Worm (Caenorhabditis elegans) whole organism, early embryonic: ENCODE results near the gene srj-39.

Experiments used
- B0310.2 ChIP-seq: sonication (generic microtip); optimal IDR thresholded peaks from 2 replicates; lab custom pipeline; 2016; ENCODE audit warnings: mild to moderate bottlenecking, missing genetic modification characterization, missing compliant biosample characterization
- F13C5.2 ChIP-seq: sonication (generic microtip); optimal IDR thresholded peaks from 2 replicates; lab custom pipeline; 2017; ENCODE audit warnings: mild to moderate bottlenecking, missing genetic modification characterization, inconsistent platforms, missing compliant biosample characterization
- aly-1 ChIP-seq: sonication (generic microtip); optimal IDR thresholded peaks from 2 replicates; lab custom pipeline; 2016; ENCODE audit warnings: missing genetic modification characterization, missing compliant biosample characterization
- ama-1 ChIP-seq: fragments of 150-350 bp; optimal IDR thresholded peaks from 2 replicates; lab custom pipeline; 2014
- ceh-13 ChIP-seq: fragments of 200-800 bp; sonication (Bioruptor generic); optimal IDR thresholded peaks from 2 replicates; lab custom pipeline; 2018; ENCODE audit warnings: mild to moderate bottlenecking, missing genetic modification characterization, missing compliant biosample characterization
- ceh-36 ChIP-seq: sonication (generic microtip); optimal IDR thresholded peaks from 2 replicates; lab custom pipeline; 2016; ENCODE audit warnings: missing genetic modification characterization, inconsistent platforms, missing compliant biosample characterization
- ets-7 ChIP-seq: sonication (generic microtip); optimal IDR thresholded peaks from 2 replicates; lab custom pipeline; 2016; ENCODE audit warnings: missing genotype, missing genetic modification characterization, missing compliant biosample characterization
- flt-1 ChIP-seq: fragments of 200-800 bp; sonication (Bioruptor generic); IDR thresholded peaks from 2 replicates; pipeline ENCODE4 v1.3.6; 2022; ENCODE audit warnings: missing genetic modification characterization, missing compliant biosample characterization
- hmbx-1 ChIP-seq: sonication (generic microtip); optimal IDR thresholded peaks from 2 replicates; lab custom pipeline; 2016; ENCODE audit warnings: mild to moderate bottlenecking, missing genetic modification characterization, missing compliant biosample characterization
- hmg-4 ChIP-seq: fragments of 200-800 bp; sonication (Bioruptor generic); optimal IDR thresholded peaks from 2 replicates; lab custom pipeline; 2018; ENCODE audit warnings: mild to moderate bottlenecking, missing genetic modification characterization, missing compliant biosample characterization
- hnd-1 ChIP-seq: sonication (generic microtip); optimal IDR thresholded peaks from 2 replicates; lab custom pipeline; 2016; ENCODE audit warnings: missing genetic modification characterization, missing compliant biosample characterization
- pes-1 ChIP-seq: fragments of 200-800 bp; sonication (Bioruptor generic); IDR thresholded peaks from 2 replicates; pipeline ENCODE4 v1.3.6; 2022; ENCODE audit warnings: missing genetic modification reagents, missing genetic modification characterization, missing compliant biosample characterization
- scrt-1 ChIP-seq: fragments of 200-800 bp; sonication (Bioruptor generic); IDR thresholded peaks from 2 replicates; pipeline ENCODE4 v1.3.6; 2022; ENCODE audit warnings: missing genetic modification characterization, missing compliant biosample characterization
- sea-1 ChIP-seq: fragments of 200-800 bp; sonication (Bioruptor generic); conservative IDR thresholded peaks from 2 replicates; pipeline ENCODE4 v1.3.6; 2022; ENCODE audit warnings: missing genetic modification characterization, missing compliant biosample characterization
- tbx-11 ChIP-seq: fragments of 200-800 bp; sonication (Bioruptor generic); IDR thresholded peaks from 2 replicates; pipeline ENCODE4 v1.3.6; 2022; ENCODE audit warnings: missing genetic modification characterization, missing compliant biosample characterization
- tbx-37 ChIP-seq: fragments of 200-800 bp; sonication (Bioruptor generic); conservative IDR thresholded peaks from 2 replicates; pipeline ENCODE4 v1.3.6; 2022; ENCODE audit warnings: missing genetic modification reagents, missing genetic modification characterization, missing compliant biosample characterization
- tra-4 ChIP-seq: sonication (generic microtip); optimal IDR thresholded peaks from 2 replicates; lab custom pipeline; 2017; ENCODE audit warnings: missing genetic modification characterization, missing compliant biosample characterization

srj-39 gene

DNA sequence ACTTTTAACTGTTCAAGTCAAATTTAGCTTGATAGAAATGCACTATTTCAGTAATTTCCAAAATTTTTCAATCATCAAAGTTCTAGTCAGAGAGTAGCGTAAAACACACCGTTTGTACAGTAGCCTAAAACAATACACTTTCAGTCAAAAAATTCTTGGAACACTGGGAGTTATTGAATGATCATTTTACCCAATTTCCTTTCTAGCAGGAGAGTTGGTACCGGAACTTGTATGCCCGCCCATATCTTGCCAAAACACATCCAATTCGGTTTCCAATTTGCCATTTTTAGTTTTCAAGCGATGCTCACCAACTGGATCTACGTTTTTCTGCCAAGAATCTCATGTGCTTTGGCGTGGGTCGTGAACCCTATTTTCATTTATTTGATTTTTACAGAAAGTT, at the start of gene srj-39:
Gene srj-39 (plus strand): TSS at position 301 of the 400 bp plus-strand sequence.
- TF ChIP-seq tbx-11 (GFP tag; lab: Robert Waterston, UW) (no peak), hmg-4 (no peak), flt-1 (GFP tag; lab: Robert Waterston, UW) (no peak), B0310.2 (tag; lab: Kevin White, UChicago) (no peak), aly-1 (tag; lab: Kevin White, UChicago) (no peak), tbx-37 (GFP tag; lab: Robert Waterston, UW) (no peak), ets-7 (tag; lab: Kevin White, UChicago) (no peak), ceh-36 (tag; lab: Kevin White, UChicago) (no peak), ama-1 (lab: Kevin White, UChicago) (no peak), F13C5.2 (tag; lab: Kevin White, UChicago) (no peak)

DNA sequence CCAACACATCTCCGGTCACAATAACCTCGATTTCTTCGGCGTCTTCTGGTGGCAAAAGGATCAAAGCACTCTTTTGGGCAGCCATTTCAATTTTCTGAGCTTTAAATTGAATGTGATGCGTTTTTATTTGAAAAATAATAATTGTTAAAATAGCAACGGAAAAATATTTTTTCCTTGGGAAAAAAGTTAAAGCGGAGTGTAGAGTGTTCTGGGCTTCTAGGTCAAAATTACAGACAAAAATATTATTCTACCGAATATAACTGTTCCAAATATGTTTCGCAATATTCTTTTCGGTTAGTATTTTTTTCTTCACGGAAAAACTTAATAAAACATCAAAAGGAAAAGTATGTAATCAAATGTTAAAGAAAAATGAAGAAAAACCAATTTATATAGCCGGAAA, 49.4 kb upstream of the srj-39 start, which contains the start of gene djr-1.2:
Gene djr-1.2 (minus strand): TSS at position 101 of the 400 bp plus-strand sequence.
- TF ChIP-seq tbx-37 (GFP tag; lab: Robert Waterston, UW) (no peak), tbx-11 (GFP tag; lab: Robert Waterston, UW) (no peak), pes-1 (GFP tag; lab: Robert Waterston, UW) (no peak), ceh-13 (no peak), sea-1 (GFP tag; lab: Robert Waterston, UW) (no peak), aly-1 (tag; lab: Kevin White, UChicago) (no peak), tra-4 (tag; lab: Kevin White, UChicago) (no peak), F13C5.2 (tag; lab: Kevin White, UChicago) (no peak), scrt-1 (GFP tag; lab: Robert Waterston, UW) (no peak), hnd-1 (tag; lab: Kevin White, UChicago) (no peak), flt-1 (GFP tag; lab: Robert Waterston, UW) (no peak), hmbx-1 (tag; lab: Kevin White, UChicago) (no peak), B0310.2 (tag; lab: Kevin White, UChicago) (no peak), ceh-36 (tag; lab: Kevin White, UChicago) (no peak), ets-7 (tag; lab: Kevin White, UChicago) (no peak)

- TF ChIP-seq tbx-11 (GFP tag; lab: Robert Waterston, UW) (no peak), ama-1 (lab: Kevin White, UChicago) (no peak), scrt-1 (GFP tag; lab: Robert Waterston, UW) (no peak), hmg-4 (no peak), ets-7 (tag; lab: Kevin White, UChicago) (no peak), hmbx-1 (tag; lab: Kevin White, UChicago) (no peak), tra-4 (tag; lab: Kevin White, UChicago) (no peak), pes-1 (GFP tag; lab: Robert Waterston, UW) (no peak), aly-1 (tag; lab: Kevin White, UChicago) (no peak), ceh-13 (no peak), hnd-1 (tag; lab: Kevin White, UChicago) (no peak), B0310.2 (tag; lab: Kevin White, UChicago) (no peak)
Measured at ce11 chrV:4056203-4056602, 48.2 kb upstream of the srj-39 start.

ce11 chrV:4073455-4073854, 30.9 kb upstream of the srj-39 start, which contains the start of gene otpl-2:
Gene otpl-2 (plus strand): TSS chrV:4073755.
- no peak for TF ChIP-seq hnd-1 (tag; lab: Kevin White, UChicago)
- TF ChIP-seq tbx-37 (GFP tag; lab: Robert Waterston, UW), result no peak
- TF ChIP-seq ama-1 (lab: Kevin White, UChicago), result no peak
- no peak for TF ChIP-seq tra-4 (tag; lab: Kevin White, UChicago)

- TF ChIP-seq hnd-1 (tag; lab: Kevin White, UChicago), result no peak
- TF ChIP-seq tbx-11 (GFP tag; lab: Robert Waterston, UW), result no peak
- no peak for TF ChIP-seq F13C5.2 (tag; lab: Kevin White, UChicago)
- no peak for TF ChIP-seq flt-1 (GFP tag; lab: Robert Waterston, UW)
- no peak for TF ChIP-seq ceh-13
- TF ChIP-seq tra-4 (tag; lab: Kevin White, UChicago), result no peak
- no peak for TF ChIP-seq ama-1 (lab: Kevin White, UChicago)
- TF ChIP-seq hmg-4, result no peak
- TF ChIP-seq aly-1 (tag; lab: Kevin White, UChicago), result no peak
- no peak for TF ChIP-seq ets-7 (tag; lab: Kevin White, UChicago)
- TF ChIP-seq B0310.2 (tag; lab: Kevin White, UChicago), result no peak
- TF ChIP-seq ceh-36 (tag; lab: Kevin White, UChicago), result no peak
Measured at ce11 chrV:4080546-4080945, 23.9 kb upstream of the srj-39 start.

DNA sequence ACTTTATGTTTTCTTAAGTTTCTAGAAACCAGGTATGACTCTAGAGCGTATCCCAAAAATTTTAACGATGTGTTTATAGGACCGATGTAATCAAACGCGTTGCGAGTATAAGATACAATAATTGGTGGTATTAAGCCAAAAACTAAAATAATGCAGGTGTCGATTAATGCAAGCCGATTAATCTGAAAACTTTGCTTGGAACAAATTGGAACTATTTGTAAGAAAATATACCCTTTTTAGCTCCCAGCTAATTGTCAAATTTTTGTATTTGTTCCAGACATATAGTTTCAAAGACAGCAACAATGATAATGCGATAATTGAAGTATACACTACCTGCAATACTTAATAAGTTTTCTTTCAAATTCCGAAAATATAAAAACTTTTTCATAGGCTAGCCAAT, 23.1 kb upstream of the srj-39 start, which contains the start of gene srh-211:
Gene srh-211 (minus strand): TSS at position 101 of the 400 bp plus-strand sequence.
- no peak for TF ChIP-seq flt-1 (GFP tag; lab: Robert Waterston, UW)
- no peak for TF ChIP-seq ceh-36 (tag; lab: Kevin White, UChicago)
- TF ChIP-seq ets-7 (tag; lab: Kevin White, UChicago), result no peak

DNA sequence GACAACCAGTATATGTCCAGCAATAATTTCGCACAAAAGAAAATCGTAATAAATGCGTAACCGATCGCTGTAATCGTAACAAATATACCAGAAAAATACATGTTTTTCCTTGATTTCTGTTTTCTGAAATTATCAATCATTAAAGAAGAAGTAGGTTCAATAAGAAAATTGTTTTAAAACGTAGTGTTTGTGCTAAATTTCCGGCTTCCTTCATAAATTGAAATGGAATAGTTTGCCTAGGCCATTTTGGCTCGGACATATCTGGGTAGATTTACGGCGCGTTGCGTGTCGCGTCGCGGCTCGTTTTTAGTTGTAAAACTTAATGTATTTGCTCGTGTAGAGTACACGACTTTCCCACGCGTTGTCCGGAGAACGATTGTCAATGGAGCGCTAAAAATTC, 21.4 kb upstream of the srj-39 start, which contains the start of gene F38H12.5:
Gene F38H12.5 (minus strand): TSS at position 101 of the 400 bp plus-strand sequence.
- no peak for TF ChIP-seq B0310.2 (tag; lab: Kevin White, UChicago)
- no peak for TF ChIP-seq scrt-1 (GFP tag; lab: Robert Waterston, UW)
- TF ChIP-seq ceh-13, result no peak
- no peak for TF ChIP-seq hmbx-1 (tag; lab: Kevin White, UChicago)
- no peak for TF ChIP-seq ama-1 (lab: Kevin White, UChicago)
- TF ChIP-seq tbx-11 (GFP tag; lab: Robert Waterston, UW), result no peak
- TF ChIP-seq sea-1 (GFP tag; lab: Robert Waterston, UW), result no peak
- no peak for TF ChIP-seq aly-1 (tag; lab: Kevin White, UChicago)
- no peak for TF ChIP-seq ceh-36 (tag; lab: Kevin White, UChicago)
- TF ChIP-seq tra-4 (tag; lab: Kevin White, UChicago), result no peak
- no peak for TF ChIP-seq hmg-4
